Fruit fly (Drosophila melanogaster) whole organism, adult: ENCODE results near the gene CG42751.

Experiments used
- CG11617 ChIP-seq: fragments of 200-800 bp; sonication (Bioruptor generic); optimal IDR thresholded peaks from 2 replicates; lab custom pipeline; 2017; ENCODE audit warnings: mild to moderate bottlenecking, missing biosample characterization, missing genetic modification reagents, missing genetic modification characterization
- CG12768 ChIP-seq: fragments of 200-800 bp; sonication (Bioruptor generic); optimal IDR thresholded peaks from 2 replicates; lab custom pipeline; 2017; ENCODE audit warnings: missing biosample characterization, missing genetic modification characterization, mild to moderate bottlenecking, moderate library complexity, missing genetic modification reagents
- CG14711 ChIP-seq: fragments of 200-800 bp; sonication (Bioruptor generic); optimal IDR thresholded peaks from 2 replicates; lab custom pipeline; 2018; ENCODE audit warnings: missing biosample characterization, mild to moderate bottlenecking, missing genetic modification characterization, moderate library complexity
- CG1620 ChIP-seq: fragments of 200-800 bp; sonication (Bioruptor generic); optimal IDR thresholded peaks from 2 replicates; lab custom pipeline; 2016; ENCODE audit warnings: missing biosample characterization, missing genetic modification characterization
- CG33017 ChIP-seq: fragments of 200-800 bp; sonication (Bioruptor generic); optimal IDR thresholded peaks from 2 replicates; lab custom pipeline; 2018; ENCODE audit warnings: missing biosample characterization, mild to moderate bottlenecking, missing genetic modification characterization, moderate library complexity
- CG5204 ChIP-seq: fragments of 200-800 bp; sonication (Bioruptor generic); optimal IDR thresholded peaks from 2 replicates; lab custom pipeline; 2016; ENCODE audit warnings: missing biosample characterization, missing genetic modification characterization
- CG7045 ChIP-seq: fragments of 200-800 bp; sonication (Bioruptor generic); optimal IDR thresholded peaks from 2 replicates; lab custom pipeline; 2017; ENCODE audit warnings: missing biosample characterization, mild to moderate bottlenecking, missing genetic modification characterization
- CG7101 ChIP-seq: fragments of 200-800 bp; sonication (Bioruptor generic); optimal IDR thresholded peaks from 2 replicates; lab custom pipeline; 2018; ENCODE audit warnings: missing biosample characterization, mild to moderate bottlenecking, missing genetic modification characterization, moderate library complexity
- Clk ChIP-seq: fragments of 200-800 bp; sonication (Bioruptor generic); optimal IDR thresholded peaks from 2 replicates; lab custom pipeline; 2017; ENCODE audit warnings: missing biosample characterization, missing genetic modification characterization
- Crg-1 ChIP-seq: fragments of 200-800 bp; sonication (Bioruptor generic); optimal IDR thresholded peaks from 2 replicates; lab custom pipeline; 2016; ENCODE audit warnings: missing biosample characterization, missing genetic modification characterization
- Hr96 ChIP-seq: fragments of 200-800 bp; sonication (Bioruptor generic); optimal IDR thresholded peaks from 2 replicates; lab custom pipeline; 2016; ENCODE audit warnings: missing biosample characterization, missing genetic modification characterization
- Mnt ChIP-seq: fragments of 200-800 bp; sonication (Bioruptor generic); optimal IDR thresholded peaks from 2 replicates; lab custom pipeline; 2016; ENCODE audit warnings: missing biosample characterization, mild to moderate bottlenecking, missing genetic modification characterization
- bab1 ChIP-seq: fragments of 200-800 bp; sonication (Bioruptor generic); optimal IDR thresholded peaks from 3 replicates; lab custom pipeline; 2019; ENCODE audit warnings: missing biosample characterization, mild to moderate bottlenecking, missing genetic modification characterization, moderate library complexity
- cic ChIP-seq: fragments of 200-800 bp; sonication (Bioruptor generic); optimal IDR thresholded peaks from 2 replicates; lab custom pipeline; 2017; ENCODE audit warnings: missing biosample characterization, mild to moderate bottlenecking, missing genetic modification characterization, moderate library complexity
- cnc ChIP-seq, 2 experiments: fragments of >200 bp; optimal IDR thresholded peaks; 2 replicates each; lab custom pipeline; 2017
- kay ChIP-seq: fragments of 200-800 bp; sonication (Bioruptor generic); peaks from one replicate; lab custom pipeline; 2016; ENCODE audit warnings: missing biosample characterization, missing genetic modification characterization, borderline replicate concordance
- ovo ChIP-seq: fragments of 200-800 bp; sonication (Bioruptor generic); optimal IDR thresholded peaks from 2 replicates; lab custom pipeline; 2016; ENCODE audit warnings: missing biosample characterization, missing genetic modification characterization
- pad ChIP-seq: fragments of 200-800 bp; sonication (Bioruptor generic); optimal IDR thresholded peaks from 3 replicates; lab custom pipeline; 2017; ENCODE audit warnings: missing biosample characterization, missing genetic modification characterization, mild to moderate bottlenecking, moderate library complexity, missing genetic modification reagents
- tj ChIP-seq: fragments of 200-800 bp; sonication (Bioruptor generic); optimal IDR thresholded peaks from 3 replicates; lab custom pipeline; 2017; ENCODE audit warnings: missing biosample characterization, mild to moderate bottlenecking, missing genetic modification characterization, moderate library complexity
- toe ChIP-seq: fragments of 200-800 bp; sonication (Bioruptor generic); optimal IDR thresholded peaks from 2 replicates; lab custom pipeline; 2016; ENCODE audit warnings: missing biosample characterization, missing genetic modification characterization

CG42751 gene

dm6 chr2L:11823470-11824162, 29.6 kb upstream of the CG42751 start:
- no peak for TF ChIP-seq Crg-1 (GFP tag; lab: Kevin White, UChicago)

- TF ChIP-seq kay (GFP tag; lab: Kevin White, UChicago) (no peak), pad (GFP tag; lab: Kevin White, UChicago) (peak; percentile 35), CG7101 (peak; percentile 20), CG1620 (GFP tag; lab: Kevin White, UChicago) (peak; percentile 41), CG33017 (tag; lab: Kevin White, UChicago) (no peak), cnc (optimal IDR thresholded peaks at IDR 0.05; lab: Kevin White, UChicago) (no peak), cic (GFP tag; lab: Kevin White, UChicago) (no peak), ovo (GFP tag; lab: Kevin White, UChicago) (peak; percentile 39), bab1 (peak; percentile 50), CG12768 (GFP tag; lab: Kevin White, UChicago) (no peak), CG14711 (peak; percentile 13), CG5204 (GFP tag; lab: Kevin White, UChicago) (no peak), CG7045 (GFP tag; lab: Kevin White, UChicago) (no peak), toe (no peak), tj (GFP tag; lab: Kevin White, UChicago) (no peak), Clk (GFP tag; lab: Kevin White, UChicago) (no peak), CG11617 (GFP tag; lab: Kevin White, UChicago) (no peak), Hr96 (GFP tag; lab: Kevin White, UChicago) (no peak), Mnt (GFP tag; lab: Kevin White, UChicago) (peak; percentile 4), Crg-1 (GFP tag; lab: Kevin White, UChicago) (peak; percentile 45)
These were observed 24.0 kb upstream of the CG42751 start, which contains the start of gene esc for dm6 chr2L:11829277-11829676. TSS of gene esc (minus strand) at chr2L:11829405.

dm6 chr2L:11833786-11834185, 19.4 kb upstream of the CG42751 start, which contains the start of gene CG45011:
TSS of gene CG45011 (plus strand) at chr2L:11834086.
- peak; percentile 18 for TF ChIP-seq kay (GFP tag; lab: Kevin White, UChicago)
- no peak for TF ChIP-seq tj (GFP tag; lab: Kevin White, UChicago)
- no peak for TF ChIP-seq CG14711
- TF ChIP-seq Clk (GFP tag; lab: Kevin White, UChicago) = no peak
- no peak for TF ChIP-seq Crg-1 (GFP tag; lab: Kevin White, UChicago)

- TF ChIP-seq cic (GFP tag; lab: Kevin White, UChicago) (no peak), tj (GFP tag; lab: Kevin White, UChicago) (no peak), CG12768 (GFP tag; lab: Kevin White, UChicago) (no peak), kay (GFP tag; lab: Kevin White, UChicago) (no peak), Hr96 (GFP tag; lab: Kevin White, UChicago) (no peak), Crg-1 (GFP tag; lab: Kevin White, UChicago) (no peak), ovo (GFP tag; lab: Kevin White, UChicago) (no peak), CG1620 (GFP tag; lab: Kevin White, UChicago) (no peak), pad (GFP tag; lab: Kevin White, UChicago) (no peak), CG11617 (GFP tag; lab: Kevin White, UChicago) (no peak), CG7045 (GFP tag; lab: Kevin White, UChicago) (no peak), CG14711 (no peak)
These were observed 18.9 kb upstream of the CG42751 start, which contains the start of gene CG45012 for dm6 chr2L:11834308-11834707. TSS of gene CG45012 (plus strand) at chr2L:11834608.

- TF ChIP-seq tj (GFP tag; lab: Kevin White, UChicago) (no peak), CG11617 (GFP tag; lab: Kevin White, UChicago) (no peak), ovo (GFP tag; lab: Kevin White, UChicago) (no peak), cic (GFP tag; lab: Kevin White, UChicago) (no peak), cnc (optimal IDR thresholded peaks at IDR 0.05; lab: Kevin White, UChicago) (no peak), CG7101 (no peak), Hr96 (GFP tag; lab: Kevin White, UChicago) (no peak), kay (GFP tag; lab: Kevin White, UChicago) (no peak), Mnt (GFP tag; lab: Kevin White, UChicago) (no peak), CG1620 (GFP tag; lab: Kevin White, UChicago) (no peak), toe (no peak), CG5204 (GFP tag; lab: Kevin White, UChicago) (no peak), CG14711 (no peak), CG12768 (GFP tag; lab: Kevin White, UChicago) (no peak)
These were observed 16.3 kb upstream of the CG42751 start, which contains the start of gene Sfp33A4 for dm6 chr2L:11836943-11837342. TSS of gene Sfp33A4 (plus strand) at chr2L:11837243.

dm6 chr2L:11837413-11837812, 15.8 kb upstream of the CG42751 start, which contains the start of gene Sfp33A2:
TSS of gene Sfp33A2 (plus strand) at chr2L:11837713.
- TF ChIP-seq CG5204 (GFP tag; lab: Kevin White, UChicago) (no peak), CG1620 (GFP tag; lab: Kevin White, UChicago) (no peak)
